Worm (Caenorhabditis elegans): ENCODE measurements around the gene dhs-15.

Gene dhs-15

DNA sequence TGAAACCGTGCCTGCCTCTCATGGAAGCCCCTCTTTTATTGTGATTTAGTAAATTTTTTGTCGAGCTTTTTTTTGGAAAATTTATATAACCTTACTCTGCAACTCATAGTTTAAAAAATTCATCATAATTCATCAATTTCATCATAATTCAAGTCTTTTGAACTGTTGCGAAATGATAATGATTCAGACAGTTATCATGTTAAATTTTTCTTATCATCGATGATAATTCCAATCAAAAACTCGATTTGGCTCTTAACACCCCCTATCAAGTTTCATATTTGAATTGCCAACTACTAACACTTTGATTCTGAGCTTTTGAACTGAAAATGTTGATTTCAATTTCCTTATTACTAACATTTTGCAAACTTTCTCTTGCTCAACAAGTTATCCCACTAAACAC, 40.5 kb upstream of the dhs-15 start, which contains the start of gene F54E2.1:
Gene F54E2.1, plus strand, starts transcription at position 235 of the 400 bp plus-strand sequence.
- TF ChIP-seq gei-8 (GFP tag; optimal IDR thresholded peaks at IDR 0.05) (no peak), skn-1 (tag; optimal IDR thresholded peaks at IDR 0.05) (no peak), tag-97 (GFP tag; IDR thresholded peaks at IDR 0.05) (no peak), hmg-1.1 (GFP tag; IDR thresholded peaks at IDR 0.05) (no peak), lin-38 (GFP tag; IDR thresholded peaks at IDR 0.05) (no peak), dmd-6 (GFP tag; IDR thresholded peaks at IDR 0.05) (peak; percentile 81), lin-1 (GFP tag; IDR thresholded peaks at IDR 0.05) (0 out of 2 replicates have a peak, but pooled peaks have one; percentile 23), nhr-6 (tag; optimal IDR thresholded peaks at IDR 0.05) (peak; percentile 44), tra-1 (GFP tag; IDR thresholded peaks at IDR 0.05) (no peak), nhr-28 (tag; optimal IDR thresholded peaks at IDR 0.05) (peak; percentile 69), daf-16 (GFP tag; optimal IDR thresholded peaks at IDR 0.05) (no peak), daf-16 (tag; optimal IDR thresholded peaks at IDR 0.05) (peak; percentile 66), ces-1 (GFP tag; optimal IDR thresholded peaks at IDR 0.05) (no peak), pqm-1 (tag; optimal IDR thresholded peaks at IDR 0.05) (peak; percentile 99), arid-1 (GFP tag; conservative IDR thresholded peaks at IDR 0.05) (no peak), php-3 (GFP tag; IDR thresholded peaks at IDR 0.05) (peak; percentile 23; the same call in 1 of the 2 replicates), F37D6.2 (tag; optimal IDR thresholded peaks at IDR 0.05) (no peak), nhr-48 (tag; optimal IDR thresholded peaks at IDR 0.05) (no peak)

- peak; percentile 9 for TF ChIP-seq hlh-11 (tag; optimal IDR thresholded peaks at IDR 0.05)
- 0 out of 2 replicates have a peak, but pooled peaks have one; percentile 17 for TF ChIP-seq set-16 (GFP tag; IDR thresholded peaks at IDR 0.05)
- TF ChIP-seq mes-2 (tag; optimal IDR thresholded peaks at IDR 0.05; ENCODE audit: poor library complexity, severe bottlenecking) = no peak
- no peak for TF ChIP-seq Y75B8A.6 (GFP tag; IDR thresholded peaks at IDR 0.05)
- no peak for TF ChIP-seq mxl-3 (GFP tag; optimal IDR thresholded peaks at IDR 0.05)
- TF ChIP-seq nhr-11 (tag; optimal IDR thresholded peaks at IDR 0.05) = peak; percentile 1
- no peak for TF ChIP-seq egl-27 (tag; optimal IDR thresholded peaks at IDR 0.05)
- no peak for TF ChIP-seq aha-1 (tag)
- no peak for TF ChIP-seq zag-1 (tag; optimal IDR thresholded peaks at IDR 0.05)
These were observed 39.8 kb upstream of the dhs-15 start for ce11 chrV:2809443-2809842.

- TF ChIP-seq Y105C5A.15 (GFP tag; IDR thresholded peaks at IDR 0.05) = no peak
- peak; percentile 78 for TF ChIP-seq aha-1 (tag)
These were observed 38.1 kb upstream of the dhs-15 start, which contains the start of gene ketn-1 for ce11 chrV:2807760-2808159. Gene ketn-1 (minus strand): TSS chrV:2807860.

DNA sequence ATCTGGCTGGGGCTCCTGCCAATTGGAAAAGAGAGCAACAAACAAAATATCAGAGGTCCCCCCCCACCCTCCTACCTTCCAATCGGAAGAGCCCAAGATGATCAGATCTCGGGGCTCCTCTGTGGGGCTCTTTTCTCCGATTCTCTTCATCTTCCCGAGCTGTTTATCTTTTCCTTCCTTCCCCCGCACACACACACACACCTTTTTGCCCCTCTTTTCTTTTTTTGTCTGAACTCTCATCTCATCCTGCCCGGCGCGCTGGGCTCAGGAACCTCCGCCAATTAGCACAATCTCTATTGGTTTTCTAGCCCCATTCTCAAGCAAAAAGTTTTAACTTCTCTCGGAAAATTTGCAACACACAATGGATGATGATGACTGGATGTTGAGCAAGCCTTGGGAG, 33.6 kb upstream of the dhs-15 start:
- peak; percentile 48 for TF ChIP-seq set-16 (GFP tag; IDR thresholded peaks at IDR 0.05)
- no peak for TF ChIP-seq dmd-6 (GFP tag; IDR thresholded peaks at IDR 0.05)
- TF ChIP-seq nhr-6 (tag; optimal IDR thresholded peaks at IDR 0.05) = no peak
- TF ChIP-seq F10B5.3 (tag; optimal IDR thresholded peaks at IDR 0.05) = no peak
- TF ChIP-seq daf-16 (GFP tag; optimal IDR thresholded peaks at IDR 0.05) = peak in 1 of 2 experiments; percentile 35
- no peak for TF ChIP-seq daf-16 (tag; optimal IDR thresholded peaks at IDR 0.05)
- peak; percentile 11 for TF ChIP-seq hlh-11 (tag; optimal IDR thresholded peaks at IDR 0.05)
- no peak for TF ChIP-seq nhr-41 (GFP tag; IDR thresholded peaks at IDR 0.05)

ce11 chrV:2801955-2802354, 32.3 kb upstream of the dhs-15 start:
- TF ChIP-seq nhr-28 (tag; optimal IDR thresholded peaks at IDR 0.05) (no peak), unc-39 (tag; optimal IDR thresholded peaks at IDR 0.05) (no peak), dmd-6 (GFP tag; IDR thresholded peaks at IDR 0.05) (no peak), hif-1 (tag; optimal IDR thresholded peaks at IDR 0.05) (no peak), dpl-1 (GFP tag; optimal IDR thresholded peaks at IDR 0.05) (no peak), spr-3 (GFP tag; optimal IDR thresholded peaks at IDR 0.05) (no peak), nhr-6 (tag; optimal IDR thresholded peaks at IDR 0.05) (no peak), dmd-9 (GFP tag; IDR thresholded peaks at IDR 0.05) (no peak), skn-1 (tag; optimal IDR thresholded peaks at IDR 0.05) (no peak), aly-2 (tag; optimal IDR thresholded peaks at IDR 0.05) (no peak), Y48G9A.11 (GFP tag; IDR thresholded peaks at IDR 0.05) (no peak), hlh-11 (tag; optimal IDR thresholded peaks at IDR 0.05) (peak; percentile 14), lin-13 (GFP tag; optimal IDR thresholded peaks at IDR 0.05) (no peak), fkh-10 (GFP tag; optimal IDR thresholded peaks at IDR 0.05) (no peak), lsy-2 (tag; optimal IDR thresholded peaks at IDR 0.05) (no peak), daf-16 (GFP tag; optimal IDR thresholded peaks at IDR 0.05) (peak in 1 of 2 experiments; percentile 68), daf-16 (tag; optimal IDR thresholded peaks at IDR 0.05) (no peak), php-3 (GFP tag; IDR thresholded peaks at IDR 0.05) (no peak), zfp-2 (tag; optimal IDR thresholded peaks at IDR 0.05) (no peak), zag-1 (tag; optimal IDR thresholded peaks at IDR 0.05) (no peak), nhr-111 (GFP tag; optimal IDR thresholded peaks at IDR 0.05) (no peak), unc-62 (GFP tag; optimal IDR thresholded peaks at IDR 0.05 in 1 of 2) (peak in 1 of 2 experiments; percentile 89), unc-62 (tag; optimal IDR thresholded peaks at IDR 0.05) (no peak)
